Worm (Caenorhabditis elegans) whole organism, L4 larva: ENCODE results near the gene C44B11.6.

Experiments
- cey-2 ChIP-seq: sonication (generic microtip); optimal IDR thresholded peaks from 3 replicates; lab custom pipeline; 2017; ENCODE audit warnings: missing genetic modification characterization, mild to moderate bottlenecking, missing compliant biosample characterization, antibody characterized with exemption, borderline replicate concordance; ENCODE audit not compliant: insufficient read depth
- ctbp-1 ChIP-seq: fragments of 200-800 bp; sonication (Bioruptor generic); IDR thresholded peaks from 2 replicates; pipeline ENCODE4 v1.3.6; 2022; ENCODE audit warnings: missing genetic modification reagents, missing genetic modification characterization, missing compliant biosample characterization
- fkh-10 ChIP-seq: fragments of 150-350 bp; optimal IDR thresholded peaks from 2 replicates; lab custom pipeline; 2014; ENCODE audit warnings: missing biosample characterization, missing genetic modification reagents, missing genetic modification characterization
- lin-38 ChIP-seq: fragments of 200-800 bp; sonication (Bioruptor generic); IDR thresholded peaks from 2 replicates; pipeline ENCODE4 v1.3.6; 2022; ENCODE audit warnings: missing genetic modification reagents, missing genetic modification characterization, missing compliant biosample characterization
- lin-39 ChIP-seq: fragments of 150-350 bp; optimal IDR thresholded peaks from 2 replicates; lab custom pipeline; 2014; ENCODE audit warnings: missing biosample characterization, missing genetic modification reagents, missing genetic modification characterization
- mep-1 ChIP-seq: fragments of 150-350 bp; sonication (generic microtip); optimal IDR thresholded peaks from 3 replicates; lab custom pipeline; 2014; ENCODE audit warnings: missing biosample characterization, missing genetic modification characterization
- nhr-25 ChIP-seq: sonication (generic microtip); optimal IDR thresholded peaks from 2 replicates; lab custom pipeline; 2017; ENCODE audit warnings: missing genetic modification characterization, mild to moderate bottlenecking, missing compliant biosample characterization, antibody characterized with exemption, moderate library complexity, borderline replicate concordance; ENCODE audit not compliant: insufficient read depth
- ztf-11 ChIP-seq: fragments of 150-350 bp; optimal IDR thresholded peaks from 2 replicates; lab custom pipeline; 2014; ENCODE audit warnings: missing biosample characterization, missing genetic modification characterization

DNA sequence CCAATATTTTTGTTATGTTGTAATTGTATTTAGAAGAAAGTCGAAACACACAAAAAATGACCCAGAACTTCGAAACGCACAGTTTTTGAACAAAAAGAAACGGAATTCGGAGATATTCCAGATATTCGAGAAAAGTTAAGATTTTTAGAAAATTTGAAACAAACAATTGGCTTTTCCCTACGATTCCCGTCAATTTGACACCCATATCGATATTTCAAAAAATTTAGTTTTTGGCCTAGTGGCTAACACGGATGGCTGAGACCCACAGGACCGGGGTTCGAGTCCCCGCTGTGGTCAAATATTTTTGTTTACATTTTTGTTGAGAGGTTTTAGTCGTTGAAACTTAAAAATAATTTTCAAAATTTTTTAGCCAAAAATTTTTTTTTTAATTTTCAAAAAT, 47.7 kb upstream of the C44B11.6 start:
- TF ChIP-seq lin-38 (no peak), nhr-25 (tag; lab: Kevin White, UChicago) (no peak), ztf-11 (no peak), cey-2 (tag; lab: Kevin White, UChicago) (no peak), fkh-10 (no peak), mep-1 (tag; lab: Kevin White, UChicago) (no peak), ctbp-1 (no peak), lin-39 (no peak)
